Fruit fly (Drosophila melanogaster): ENCODE data around the gene lectin-33A.

- TF ChIP-seq dmrt93B (GFP tag; optimal IDR thresholded peaks at IDR 0.05) (no peak), h (GFP tag; optimal IDR thresholded peaks at IDR 0.05) (no peak), sage (GFP tag; optimal IDR thresholded peaks at IDR 0.05) (no peak), psq (GFP tag; optimal IDR thresholded peaks at IDR 0.05) (no peak), GATAd (GFP tag; optimal IDR thresholded peaks at IDR 0.05) (no peak), HLH106 (tag; optimal IDR thresholded peaks at IDR 0.05) (no peak), Myc (optimal IDR thresholded peaks at IDR 0.05) (no peak), pan (optimal IDR thresholded peaks at IDR 0.05) (no peak)
These were observed 25.3 kb downstream of the lectin-33A start for dm6 chr2L:11027213-11027612.

All from whole organism, wandering third instar larva.